Worm (Caenorhabditis elegans): ENCODE results near the gene tsen-2.

ce11 chrIII:11892939-11893338, 5.1 kb downstream of the tsen-2 start, which contains the start of gene Y56A3A.41:
- TF ChIP-seq aha-1 (tag; optimal IDR thresholded peaks at IDR 0.05) (no peak), mep-1 (tag; optimal IDR thresholded peaks at IDR 0.05) (no peak), aly-2 (tag; optimal IDR thresholded peaks at IDR 0.05) (no peak), nhr-19 (GFP tag; conservative IDR thresholded peaks at IDR 0.05) (no peak), lin-39 (tag; optimal IDR thresholded peaks at IDR 0.05) (no peak), unc-130 (tag; optimal IDR thresholded peaks at IDR 0.05) (no peak), pqm-1 (tag; optimal IDR thresholded peaks at IDR 0.05) (no peak), ama-1 (optimal IDR thresholded peaks at IDR 0.05) (no peak), elt-2 (tag; optimal IDR thresholded peaks at IDR 0.05) (no peak), lsy-2 (tag; optimal IDR thresholded peaks at IDR 0.05) (no peak), mef-2 (tag; optimal IDR thresholded peaks at IDR 0.05) (no peak), tbx-2 (tag; optimal IDR thresholded peaks at IDR 0.05) (no peak), sox-4 (tag; optimal IDR thresholded peaks at IDR 0.05) (no peak), lir-3 (tag; optimal IDR thresholded peaks at IDR 0.05; ENCODE audit: poor library complexity) (no peak)

Measured in whole organism, L1 larva.